Fruit fly (Drosophila melanogaster): ENCODE measurements around the gene CG3436.

CG3436 gene

dm6 chr2L:107476-108436 lies 48.1 kb upstream of the CG3436 start (continued):
- no peak for TF ChIP-seq CG18764 (GFP tag; optimal IDR thresholded peaks at IDR 0.05)
- TF ChIP-seq CG6791 (GFP tag; IDR thresholded peaks at IDR 0.05; ENCODE audit: partially characterized antibody): no peak
- TF ChIP-seq CG16779 (GFP tag; IDR thresholded peaks at IDR 0.05): no peak
- TF ChIP-seq wor (GFP tag; IDR thresholded peaks at IDR 0.05): no peak
- no peak for TF ChIP-seq Bteb2 (GFP tag; optimal IDR thresholded peaks at IDR 0.05)
- TF ChIP-seq Elba2 (GFP tag; optimal IDR thresholded peaks at IDR 0.05): no peak
- TF ChIP-seq CG11696 (GFP tag; IDR thresholded peaks at IDR 0.05): no peak
- no peak for TF ChIP-seq Dip2 (GFP tag; IDR thresholded peaks at IDR 0.05)
- TF ChIP-seq Lhr (GFP tag; optimal IDR thresholded peaks at IDR 0.05): no peak
- no peak for TF ChIP-seq run (tag; optimal IDR thresholded peaks at IDR 0.05)
- TF ChIP-seq trh (GFP tag; optimal IDR thresholded peaks at IDR 0.05): no peak
- no peak for TF ChIP-seq CG17328 (GFP tag; IDR thresholded peaks at IDR 0.05)
- no peak for TF ChIP-seq peb (GFP tag; IDR thresholded peaks at IDR 0.05)
- no peak for TF ChIP-seq fd102C (GFP tag; optimal IDR thresholded peaks at IDR 0.05)
- TF ChIP-seq gcm (GFP tag; optimal IDR thresholded peaks at IDR 0.05): peak; percentile 59
- TF ChIP-seq CoRest (tag; optimal IDR thresholded peaks at IDR 0.05): no peak
- TF ChIP-seq br (optimal IDR thresholded peaks at IDR 0.05): no peak
- TF ChIP-seq Side (GFP tag; optimal IDR thresholded peaks at IDR 0.05): no peak
- TF ChIP-seq cg (GFP tag; optimal IDR thresholded peaks at IDR 0.05): no peak
- TF ChIP-seq croc (GFP tag; conservative IDR thresholded peaks at IDR 0.05): no peak
- TF ChIP-seq Asciz (GFP tag; optimal IDR thresholded peaks at IDR 0.05): no peak
- TF ChIP-seq Jarid2 (GFP tag; optimal IDR thresholded peaks at IDR 0.05): peak; percentile 0
- TF ChIP-seq CG9437 (GFP tag; optimal IDR thresholded peaks at IDR 0.05): no peak
- TF ChIP-seq so (GFP tag; IDR thresholded peaks at IDR 0.05): 0 out of 3 replicates have a peak, but pooled peaks have one; percentile 36
- TF ChIP-seq D (optimal IDR thresholded peaks at IDR 0.05): no peak
- no peak for TF ChIP-seq D (GFP tag; optimal IDR thresholded peaks at IDR 0.05)
- TF ChIP-seq dm (GFP tag; optimal IDR thresholded peaks at IDR 0.05): peak; percentile 80
- TF ChIP-seq CG3065 (GFP tag; optimal IDR thresholded peaks at IDR 0.05): no peak
- no peak for TF ChIP-seq Ada2b (GFP tag; IDR thresholded peaks at IDR 0.05)
- peak; percentile 40 for TF ChIP-seq Nf-YC (tag; optimal IDR thresholded peaks at IDR 0.05)
- TF ChIP-seq CG13775 (GFP tag; optimal IDR thresholded peaks at IDR 0.05): no peak
- no peak for TF ChIP-seq fu2 (GFP tag; optimal IDR thresholded peaks at IDR 0.05)
- no peak for TF ChIP-seq gfzf (GFP tag; optimal IDR thresholded peaks at IDR 0.05)
- peak; percentile 53; the same call in 3 of the 4 replicates for TF ChIP-seq Dll (GFP tag; IDR thresholded peaks at IDR 0.05; ENCODE audit: partially characterized antibody)
- peak; percentile 27 for TF ChIP-seq pita (GFP tag; optimal IDR thresholded peaks at IDR 0.05)
- no peak for TF ChIP-seq Xrp1 (GFP tag; IDR thresholded peaks at IDR 0.05)
- TF ChIP-seq seq (GFP tag; IDR thresholded peaks at IDR 0.05): no peak
- no peak for TF ChIP-seq CG10979 (tag; optimal IDR thresholded peaks at IDR 0.05)
- TF ChIP-seq chm (GFP tag; IDR thresholded peaks at IDR 0.05): peak; percentile 61; the same call in 1 of the 2 replicates
- TF ChIP-seq abd-A (tag; optimal IDR thresholded peaks at IDR 0.05): peak; percentile 85
- TF ChIP-seq CG6272 (GFP tag; IDR thresholded peaks at IDR 0.05): no peak
- no peak for TF ChIP-seq Taf1 (GFP tag; IDR thresholded peaks at IDR 0.05)
- no peak for TF ChIP-seq gsb-n (tag; optimal IDR thresholded peaks at IDR 0.05)
- peak; percentile 15 for TF ChIP-seq CG12219 (GFP tag; optimal IDR thresholded peaks at IDR 0.05)
- peak; percentile 89 for TF ChIP-seq CG34376 (GFP tag; optimal IDR thresholded peaks at IDR 0.05)
- TF ChIP-seq CG33213 (GFP tag; optimal IDR thresholded peaks at IDR 0.05): no peak
- no peak for TF ChIP-seq ham (GFP tag; IDR thresholded peaks at IDR 0.05)
- TF ChIP-seq slbo (GFP tag; IDR thresholded peaks at IDR 0.05): 0 out of 2 replicates have a peak, but pooled peaks have one; percentile 5
- TF ChIP-seq inv (GFP tag; IDR thresholded peaks at IDR 0.05; ENCODE audit: partially characterized antibody): peak; percentile 29
- no peak for TF ChIP-seq odd (GFP tag; optimal IDR thresholded peaks at IDR 0.05)

Data from whole organism, embryonic.